Worm (Caenorhabditis elegans) whole organism, L1 larva: ENCODE results near the gene Y45F3A.5.

Experiments used
- C16A3.4 ChIP-seq: fragments of 150-350 bp; optimal IDR thresholded peaks from 2 replicates; lab custom pipeline; 2014; ENCODE audit warnings: missing biosample characterization, missing genetic modification characterization
- Y116A8C.19 ChIP-seq: sonication (generic microtip); optimal IDR thresholded peaks from 2 replicates; lab custom pipeline; 2016; ENCODE audit warnings: missing compliant biosample characterization, missing genetic modification characterization, borderline replicate concordance
- alr-1 ChIP-seq: fragments of 200-800 bp; sonication (Bioruptor generic); optimal IDR thresholded peaks from 2 replicates; lab custom pipeline; 2018; ENCODE audit warnings: borderline replicate concordance, mild to moderate bottlenecking, missing genetic modification characterization, missing compliant biosample characterization
- aly-2 ChIP-seq: fragments of 150-350 bp; optimal IDR thresholded peaks from 2 replicates; lab custom pipeline; 2014; ENCODE audit warnings: missing biosample characterization, missing genetic modification characterization
- ceh-8 ChIP-seq: fragments of 200-800 bp; sonication (Bioruptor generic); optimal IDR thresholded peaks from 2 replicates; lab custom pipeline; 2018; ENCODE audit warnings: mild to moderate bottlenecking, missing genetic modification characterization, moderate library complexity, missing compliant biosample characterization
- ceh-82 ChIP-seq, 3 experiments: fragments of 150-350 bp in 1 of 3; sonication (generic microtip) in 2 of 3; optimal IDR thresholded peaks; 2 replicates each; lab custom pipeline; 2014 to 2017; ENCODE audit warnings: missing biosample characterization in 3 of 3, missing genetic modification characterization in 3 of 3
- ceh-90 ChIP-seq: sonication (generic microtip); optimal IDR thresholded peaks from 2 replicates; lab custom pipeline; 2016; ENCODE audit warnings: missing genetic modification characterization, missing compliant biosample characterization
- dpl-1 ChIP-seq, 3 experiments: fragments of 150-350 bp in 2 of 3; sonication (generic microtip) in 1 of 3; optimal IDR thresholded peaks; 2 replicates each; lab custom pipeline; 2014 to 2017; ENCODE audit warnings: missing biosample characterization in 3 of 3, missing genetic modification characterization in 3 of 3, missing genetic modification reagents in 3 of 3
- dsc-1 ChIP-seq: sonication (generic microtip); optimal IDR thresholded peaks from 2 replicates; lab custom pipeline; 2016; ENCODE audit warnings: mild to moderate bottlenecking, missing genetic modification characterization, missing compliant biosample characterization
- efl-1 ChIP-seq, 4 experiments: fragments of 150-350 bp; optimal IDR thresholded peaks in 3 of 4; peaks in 1 of 4; 1 replicate in 1 of 4; 2 replicates in 3 of 4; lab custom pipeline; 2014; ENCODE audit warnings: missing biosample characterization in 2 of 4, missing genetic modification characterization in 2 of 4, missing genetic modification reagents in 2 of 4
- efl-3 ChIP-seq: fragments of 200-800 bp; sonication (Bioruptor generic); optimal IDR thresholded peaks from 2 replicates; lab custom pipeline; 2018; ENCODE audit warnings: mild to moderate bottlenecking, missing genetic modification characterization, missing compliant biosample characterization
- egl-13 ChIP-seq: sonication (generic microtip); optimal IDR thresholded peaks from 2 replicates; lab custom pipeline; 2016; ENCODE audit warnings: missing genotype, missing genetic modification reagents, missing genetic modification characterization, missing compliant biosample characterization
- egl-27 ChIP-seq, 2 experiments: fragments of 150-350 bp in 1 of 2; sonication (generic microtip); optimal IDR thresholded peaks; 3 replicates each; lab custom pipeline; 2017 to 2018; ENCODE audit warnings: missing biosample characterization in 2 of 2, missing genetic modification characterization in 2 of 2, missing genetic modification reagents in 2 of 2
- elt-3 ChIP-seq, 6 experiments: fragments of 150-350 bp in 1 of 6; sonication (generic microtip); optimal IDR thresholded peaks; 2 replicates each; lab custom pipeline; 2017 to 2018; ENCODE audit warnings: missing biosample characterization in 6 of 6, missing genetic modification characterization in 6 of 6, inconsistent platforms in 1 of 6
- ets-5 ChIP-seq: fragments of 200-800 bp; sonication (Bioruptor generic); IDR thresholded peaks from 2 replicates; pipeline ENCODE4 v1.3.6; 2022; ENCODE audit warnings: missing genetic modification characterization, missing compliant biosample characterization
- fkh-4 ChIP-seq: sonication (generic microtip); optimal IDR thresholded peaks from 2 replicates; lab custom pipeline; 2016; ENCODE audit warnings: missing compliant biosample characterization, missing genetic modification characterization, borderline replicate concordance
- hlh-17 ChIP-seq: fragments of 200-800 bp; sonication (Bioruptor generic); optimal IDR thresholded peaks from 2 replicates; lab custom pipeline; 2018; ENCODE audit warnings: missing genetic modification characterization, mild to moderate bottlenecking, missing compliant biosample characterization, moderate library complexity, borderline replicate concordance
- hpl-2 ChIP-seq: fragments of 150-350 bp; optimal IDR thresholded peaks from 2 replicates; lab custom pipeline; 2014; ENCODE audit warnings: missing biosample characterization, missing genetic modification reagents, missing genetic modification characterization
- isw-1 ChIP-seq: fragments of 200-800 bp; sonication (Bioruptor generic); IDR thresholded peaks from 2 replicates; pipeline ENCODE4 v1.3.6; 2022; ENCODE audit warnings: missing genetic modification characterization, missing compliant biosample characterization
- jun-1 ChIP-seq: fragments of 150-350 bp; optimal IDR thresholded peaks from 2 replicates; lab custom pipeline; 2014; ENCODE audit warnings: missing biosample characterization, missing genetic modification reagents, missing genetic modification characterization
- lin-14 ChIP-seq: fragments of 200-800 bp; sonication (Bioruptor generic); optimal IDR thresholded peaks from 2 replicates; lab custom pipeline; 2018; ENCODE audit warnings: mild to moderate bottlenecking, missing genetic modification characterization, moderate library complexity, missing compliant biosample characterization
- lin-35 ChIP-seq, 2 experiments: fragments of 150-350 bp; optimal IDR thresholded peaks; 2 replicates each; lab custom pipeline; 2014; ENCODE audit warnings: missing biosample characterization in 2 of 2, missing genetic modification characterization in 2 of 2, missing genetic modification reagents in 2 of 2
- lin-39 ChIP-seq: fragments of 150-350 bp; optimal IDR thresholded peaks from 2 replicates; lab custom pipeline; 2014; ENCODE audit warnings: missing biosample characterization, missing genetic modification reagents, missing genetic modification characterization
- lir-3 ChIP-seq: sonication (generic microtip); optimal IDR thresholded peaks from 2 replicates; lab custom pipeline; 2016; ENCODE audit warnings: mild to moderate bottlenecking, missing genetic modification characterization, moderate library complexity, missing compliant biosample characterization; ENCODE audit not compliant: poor library complexity
- lsy-2 ChIP-seq, 2 experiments: fragments of 150-350 bp; optimal IDR thresholded peaks; 2 replicates each; lab custom pipeline; 2014; ENCODE audit warnings: missing biosample characterization in 2 of 2, missing genetic modification characterization in 2 of 2
- mab-9 ChIP-seq: fragments of 200-800 bp; sonication (Bioruptor generic); IDR thresholded peaks from 2 replicates; pipeline ENCODE4 v1.3.6; 2022; ENCODE audit warnings: missing genetic modification reagents, missing genetic modification characterization, missing compliant biosample characterization
- mdl-1 ChIP-seq, 2 experiments: fragments of 150-350 bp; optimal IDR thresholded peaks; 2 replicates each; lab custom pipeline; 2014 to 2017; ENCODE audit warnings: missing biosample characterization in 2 of 2, missing genetic modification characterization in 2 of 2, inconsistent platforms in 1 of 2
- mep-1 ChIP-seq: fragments of 150-350 bp; optimal IDR thresholded peaks from 2 replicates; lab custom pipeline; 2014; ENCODE audit warnings: missing biosample characterization, missing genetic modification characterization
- nhr-11 ChIP-seq: fragments of 150-350 bp; optimal IDR thresholded peaks from 2 replicates; lab custom pipeline; 2014; ENCODE audit warnings: missing biosample characterization, missing genetic modification characterization
- nhr-12 ChIP-seq: sonication (generic microtip); optimal IDR thresholded peaks from 2 replicates; lab custom pipeline; 2017; ENCODE audit warnings: missing biosample characterization, missing genetic modification characterization
- nhr-19 ChIP-seq: fragments of 200-800 bp; sonication (Bioruptor generic); conservative IDR thresholded peaks from 2 replicates; pipeline ENCODE4 v1.3.6; 2022; ENCODE audit warnings: missing genetic modification characterization, missing compliant biosample characterization
- nhr-20 ChIP-seq: sonication (generic microtip); optimal IDR thresholded peaks from 2 replicates; lab custom pipeline; 2016; ENCODE audit warnings: mild to moderate bottlenecking, missing genetic modification characterization, missing compliant biosample characterization
- nhr-47 ChIP-seq: sonication (generic microtip); optimal IDR thresholded peaks from 2 replicates; lab custom pipeline; 2016; ENCODE audit warnings: mild to moderate bottlenecking, missing genetic modification characterization, moderate library complexity, missing compliant biosample characterization
- nhr-71 ChIP-seq: sonication (generic microtip); optimal IDR thresholded peaks from 2 replicates; lab custom pipeline; 2016; ENCODE audit warnings: mild to moderate bottlenecking, missing genetic modification characterization, moderate library complexity, missing compliant biosample characterization
- nhr-85 ChIP-seq: sonication (generic microtip); peaks from one replicate; lab custom pipeline; 2016; ENCODE audit warnings: missing genetic modification characterization, inconsistent platforms, missing compliant biosample characterization
- nhr-90 ChIP-seq: sonication (generic microtip); optimal IDR thresholded peaks from 2 replicates; lab custom pipeline; 2016; ENCODE audit warnings: mild to moderate bottlenecking, missing genetic modification characterization, missing compliant biosample characterization; ENCODE audit not compliant: poor library complexity
- pax-3 ChIP-seq: fragments of 200-800 bp; sonication (Bioruptor generic); optimal IDR thresholded peaks from 2 replicates; lab custom pipeline; 2018; ENCODE audit warnings: mild to moderate bottlenecking, missing genetic modification characterization, moderate library complexity, missing compliant biosample characterization
- rnt-1 ChIP-seq: sonication (generic microtip); optimal IDR thresholded peaks from 2 replicates; lab custom pipeline; 2016; ENCODE audit warnings: mild to moderate bottlenecking, missing genetic modification characterization, moderate library complexity, missing compliant biosample characterization
- skn-1 ChIP-seq: fragments of 150-350 bp; optimal IDR thresholded peaks from 2 replicates; lab custom pipeline; 2014; ENCODE audit warnings: missing biosample characterization, missing genetic modification characterization
- snpc-4 ChIP-seq: fragments of 150-350 bp; optimal IDR thresholded peaks from 2 replicates; lab custom pipeline; 2014; ENCODE audit warnings: missing biosample characterization, missing genetic modification characterization
- snu-23 ChIP-seq: sonication (generic microtip); optimal IDR thresholded peaks from 2 replicates; lab custom pipeline; 2016; ENCODE audit warnings: missing genetic modification characterization, missing compliant biosample characterization
- swsn-7 ChIP-seq: sonication (generic microtip); optimal IDR thresholded peaks from 2 replicates; lab custom pipeline; 2016; ENCODE audit warnings: missing genetic modification characterization, missing compliant biosample characterization
- tbx-2 ChIP-seq: sonication (generic microtip); optimal IDR thresholded peaks from 2 replicates; lab custom pipeline; 2016; ENCODE audit warnings: missing genetic modification characterization, missing compliant biosample characterization
- unc-62 ChIP-seq: fragments of 150-350 bp; optimal IDR thresholded peaks from 2 replicates; lab custom pipeline; 2014; ENCODE audit warnings: missing biosample characterization, missing genetic modification reagents, missing genetic modification characterization
- xbp-1 ChIP-seq: sonication (generic microtip); optimal IDR thresholded peaks from 2 replicates; lab custom pipeline; 2016; ENCODE audit warnings: missing genetic modification characterization, missing compliant biosample characterization
- ztf-11 ChIP-seq, 2 experiments: sonication (generic microtip); optimal IDR thresholded peaks; 2 replicates each; lab custom pipeline; 2016 to 2017; ENCODE audit warnings: missing genetic modification characterization in 2 of 2, missing biosample characterization in 1 of 2, missing compliant biosample characterization in 1 of 2

Gene Y45F3A.5

ce11 chrIII:10629043-10629442 is 42.9 kb upstream of the Y45F3A.5 start, which contains the start of gene swt-4:
Gene swt-4 (minus strand): TSS chrIII:10629143.
- no peak for TF ChIP-seq nhr-19 (GFP tag; lab: Robert Waterston, UW)
- TF ChIP-seq efl-1 (optimal IDR thresholded peaks at IDR 0.05; lab: Kevin White, UChicago): no peak
- no peak for TF ChIP-seq efl-1 (GFP tag; optimal IDR thresholded peaks at IDR 0.05 in 1 of 2; lab: Kevin White, UChicago)
- TF ChIP-seq ets-5 (GFP tag; lab: Robert Waterston, UW): no peak
- TF ChIP-seq ceh-8 (GFP tag; lab: Kevin White, UChicago): no peak
- no peak for TF ChIP-seq lir-3 (tag; lab: Kevin White, UChicago)
- no peak for TF ChIP-seq isw-1
- no peak for TF ChIP-seq skn-1 (tag; lab: Kevin White, UChicago)
- no peak for TF ChIP-seq nhr-11 (tag; lab: Kevin White, UChicago)
- no peak for TF ChIP-seq lin-39 (tag; lab: Kevin White, UChicago)

DNA sequence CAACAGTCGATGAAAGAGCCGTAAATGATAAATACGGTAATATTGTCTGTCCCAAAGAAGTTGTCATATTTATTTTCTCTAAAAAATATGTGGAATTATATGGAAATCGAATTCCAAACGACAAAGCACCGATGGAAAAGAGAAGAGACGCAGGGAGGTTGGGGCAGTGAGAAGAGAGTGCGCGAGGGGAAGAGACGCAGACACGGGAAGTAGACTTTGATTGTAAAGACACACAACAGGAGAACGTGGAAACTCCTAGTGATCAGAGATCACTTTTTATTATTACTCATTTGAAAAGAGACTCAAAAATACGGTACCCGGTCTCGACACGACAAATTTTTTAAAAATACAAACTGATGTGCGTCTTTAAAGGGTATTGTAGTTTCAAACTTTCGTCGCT is 42.2 kb upstream of the Y45F3A.5 start:
- TF ChIP-seq unc-62 (GFP tag; lab: Kevin White, UChicago) (no peak), efl-3 (no peak), nhr-47 (tag; lab: Kevin White, UChicago) (peak; percentile 64), dpl-1 (GFP tag; optimal IDR thresholded peaks at IDR 0.05; lab: Kevin White, UChicago) (peak in 2 of 3 experiments; percentile 39 to 42), xbp-1 (tag; lab: Kevin White, UChicago) (peak; percentile 2), lsy-2 (tag; optimal IDR thresholded peaks at IDR 0.05; lab: Kevin White, UChicago) (peak; percentile 45 to 59), ceh-82 (tag; optimal IDR thresholded peaks at IDR 0.05; lab: Kevin White, UChicago) (peak in 1 of 3 experiments; percentile 18), rnt-1 (peak; percentile 74), fkh-4 (tag; lab: Kevin White, UChicago) (no peak), aly-2 (no peak), hlh-17 (GFP tag; lab: Kevin White, UChicago) (no peak), snu-23 (GFP tag; lab: Kevin White, UChicago) (peak; percentile 59), nhr-90 (peak; percentile 45), lin-35 (GFP tag; optimal IDR thresholded peaks at IDR 0.05; lab: Kevin White, UChicago) (peak; percentile 26 to 43), hpl-2 (GFP tag; lab: Kevin White, UChicago) (no peak), mdl-1 (tag; optimal IDR thresholded peaks at IDR 0.05; lab: Kevin White, UChicago) (peak in 1 of 2 experiments; percentile 58), efl-1 (optimal IDR thresholded peaks at IDR 0.05; lab: Kevin White, UChicago) (peak; percentile 64 to 75), efl-1 (GFP tag; optimal IDR thresholded peaks at IDR 0.05 in 1 of 2; lab: Kevin White, UChicago) (peak in 1 of 2 experiments; percentile 30), nhr-71 (tag; lab: Kevin White, UChicago) (peak; percentile 75), snpc-4 (tag; lab: Kevin White, UChicago) (peak; percentile 37), nhr-11 (tag; lab: Kevin White, UChicago) (no peak), egl-13 (tag; lab: Kevin White, UChicago) (no peak), nhr-20 (peak; percentile 61), skn-1 (tag; lab: Kevin White, UChicago) (peak; percentile 31), lir-3 (tag; lab: Kevin White, UChicago) (peak; percentile 8), dsc-1 (tag; lab: Kevin White, UChicago) (peak; percentile 38), jun-1 (tag; lab: Kevin White, UChicago) (peak; percentile 0), swsn-7 (tag; lab: Kevin White, UChicago) (peak; percentile 68), ztf-11 (tag; optimal IDR thresholded peaks at IDR 0.05; lab: Kevin White, UChicago) (no peak), tbx-2 (tag; lab: Kevin White, UChicago) (peak; percentile 47), mep-1 (tag; lab: Kevin White, UChicago) (peak; percentile 33), lin-14 (peak; percentile 75)
- TF ChIP-seq, all 84 proteins: peak for 22

ce11 chrIII:10624564-10624963 is 38.4 kb upstream of the Y45F3A.5 start:
- TF ChIP-seq elt-3 (tag; optimal IDR thresholded peaks at IDR 0.05; lab: Kevin White, UChicago) (no peak), mab-9 (GFP tag; lab: Robert Waterston, UW) (no peak), nhr-12 (tag; lab: Kevin White, UChicago) (no peak), alr-1 (no peak), pax-3 (tag; lab: Kevin White, UChicago) (no peak), nhr-85 (tag; lab: Kevin White, UChicago) (peak; percentile 79), egl-27 (tag; optimal IDR thresholded peaks at IDR 0.05; lab: Kevin White, UChicago) (no peak), Y116A8C.19 (no peak), snu-23 (GFP tag; lab: Kevin White, UChicago) (peak; percentile 65), nhr-90 (peak; percentile 49), ztf-11 (tag; optimal IDR thresholded peaks at IDR 0.05; lab: Kevin White, UChicago) (no peak), lin-35 (GFP tag; optimal IDR thresholded peaks at IDR 0.05; lab: Kevin White, UChicago) (peak; percentile 20 to 72), dsc-1 (tag; lab: Kevin White, UChicago) (peak; percentile 15), xbp-1 (tag; lab: Kevin White, UChicago) (peak; percentile 21), C16A3.4 (tag; lab: Kevin White, UChicago) (peak; percentile 45), ceh-90 (tag; lab: Kevin White, UChicago) (no peak), nhr-19 (GFP tag; lab: Robert Waterston, UW) (peak; percentile 53), skn-1 (tag; lab: Kevin White, UChicago) (no peak)
